Fruit fly (Drosophila melanogaster) whole organism, embryonic: ENCODE data around the gene CG18586.
A peak's percentile ranks its signal among the peaks of the same experiment; 100 is the strongest.

Experiments
- Blimp-1 ChIP-seq: fragments of 200-800 bp; sonication (Bioruptor generic); optimal IDR thresholded peaks from 3 replicates; lab custom pipeline; 2018; ENCODE audit warnings: missing biosample characterization, missing genetic modification characterization, mild to moderate bottlenecking, moderate library complexity, missing genetic modification reagents
- CG10274 ChIP-seq: fragments of 200-800 bp; sonication (Bioruptor generic); optimal IDR thresholded peaks from 3 replicates; lab custom pipeline; 2017; ENCODE audit warnings: missing biosample characterization, mild to moderate bottlenecking, missing genetic modification characterization
- CG10565 ChIP-seq: fragments of 200-800 bp; sonication (Bioruptor generic); optimal IDR thresholded peaks from 3 replicates; lab custom pipeline; 2016; ENCODE audit warnings: missing biosample characterization, mild to moderate bottlenecking, missing genetic modification characterization
- CG11504 ChIP-seq: fragments of 200-800 bp; sonication (Bioruptor generic); optimal IDR thresholded peaks from 3 replicates; lab custom pipeline; 2019; ENCODE audit warnings: missing biosample characterization, mild to moderate bottlenecking, missing genetic modification characterization, moderate library complexity
- CG12104 ChIP-seq: fragments of 200-800 bp; sonication (Bioruptor generic); optimal IDR thresholded peaks from 3 replicates; lab custom pipeline; 2016; ENCODE audit warnings: missing biosample characterization, missing genetic modification characterization
- CG12391 ChIP-seq: fragments of 200-800 bp; sonication (Bioruptor generic); optimal IDR thresholded peaks from 3 replicates; lab custom pipeline; 2018; ENCODE audit warnings: missing biosample characterization, mild to moderate bottlenecking, missing genetic modification characterization, moderate library complexity
- CG13424 ChIP-seq: fragments of 200-800 bp; sonication (Bioruptor generic); optimal IDR thresholded peaks from 2 replicates; lab custom pipeline; 2019; ENCODE audit warnings: missing biosample characterization, mild to moderate bottlenecking, missing genetic modification characterization, moderate library complexity
- CG13894 ChIP-seq: fragments of 200-800 bp; sonication (Bioruptor generic); optimal IDR thresholded peaks from 3 replicates; lab custom pipeline; 2018; ENCODE audit warnings: missing biosample characterization, mild to moderate bottlenecking, missing genetic modification characterization, moderate library complexity
- CG14014 ChIP-seq: fragments of 200-800 bp; sonication (Bioruptor generic); IDR thresholded peaks from 2 replicates; pipeline ENCODE4 v1.3.6; 2022; ENCODE audit warnings: missing biosample characterization, missing genetic modification characterization
- CG17829 ChIP-seq: fragments of 200-800 bp; optimal IDR thresholded peaks from 2 replicates; lab custom pipeline; 2019; ENCODE audit warnings: missing biosample characterization, mild to moderate bottlenecking, missing genetic modification characterization, moderate library complexity
- CG2199 ChIP-seq: fragments of 200-800 bp; sonication (Bioruptor generic); IDR thresholded peaks from 3 replicates; pipeline ENCODE4 v1.3.6; 2022; ENCODE audit warnings: missing biosample characterization, missing genetic modification characterization
- CG31365 ChIP-seq: fragments of 200-800 bp; sonication (Bioruptor generic); optimal IDR thresholded peaks from 2 replicates; lab custom pipeline; 2018; ENCODE audit warnings: missing biosample characterization, mild to moderate bottlenecking, missing genetic modification characterization
- CG3281 ChIP-seq: fragments of 200-800 bp; sonication (Bioruptor generic); optimal IDR thresholded peaks from 3 replicates; lab custom pipeline; 2017; ENCODE audit warnings: missing biosample characterization, mild to moderate bottlenecking, missing genetic modification characterization
- CG3407 ChIP-seq: fragments of 200-800 bp; sonication (Bioruptor generic); optimal IDR thresholded peaks from 2 replicates; lab custom pipeline; 2018; ENCODE audit warnings: missing biosample characterization, mild to moderate bottlenecking, missing genetic modification characterization
- CG4424 ChIP-seq: fragments of 200-800 bp; sonication (Bioruptor generic); optimal IDR thresholded peaks from 3 replicates; lab custom pipeline; 2016; ENCODE audit warnings: missing biosample characterization, missing genetic modification characterization
- CG5180 ChIP-seq: fragments of 200-800 bp; sonication (Bioruptor generic); optimal IDR thresholded peaks from 3 replicates; lab custom pipeline; 2017; ENCODE audit warnings: missing biosample characterization, missing genetic modification characterization, mild to moderate bottlenecking, moderate library complexity, missing genetic modification reagents
- CG6689 ChIP-seq: fragments of 200-800 bp; sonication (Bioruptor generic); IDR thresholded peaks from 2 replicates; pipeline ENCODE4 v1.3.6; 2022; ENCODE audit warnings: missing biosample characterization, missing genetic modification characterization
- CG7556 ChIP-seq: fragments of 200-800 bp; sonication (Bioruptor generic); optimal IDR thresholded peaks from 2 replicates; lab custom pipeline; 2017; ENCODE audit warnings: missing biosample characterization, mild to moderate bottlenecking, missing genetic modification characterization
- CG8944 ChIP-seq: fragments of 200-800 bp; sonication (Bioruptor generic); optimal IDR thresholded peaks from 3 replicates; lab custom pipeline; 2016; ENCODE audit warnings: missing biosample characterization, missing genetic modification characterization
- Drgx ChIP-seq: fragments of 200-800 bp; sonication (Bioruptor generic); IDR thresholded peaks from 2 replicates; pipeline ENCODE4 v1.3.6; 2022; ENCODE audit warnings: missing biosample characterization, missing genetic modification characterization
- E2f2 ChIP-seq: fragments of 200-800 bp; sonication (Bioruptor generic); IDR thresholded peaks from 2 replicates; pipeline ENCODE4 v1.3.6; 2022; ENCODE audit warnings: missing biosample characterization, missing genetic modification characterization
- Hr51 ChIP-seq, 2 experiments: fragments of 200-800 bp; sonication (Bioruptor generic); optimal IDR thresholded peaks; 2 replicates in 1 of 2; 3 replicates in 1 of 2; lab custom pipeline; 2016 to 2018; ENCODE audit warnings: missing biosample characterization in 2 of 2, missing genetic modification characterization in 2 of 2, mild to moderate bottlenecking in 1 of 2, moderate library complexity in 1 of 2
- Nf-YA ChIP-seq: fragments of 200-800 bp; sonication (Bioruptor generic); IDR thresholded peaks from 2 replicates; pipeline ENCODE4 v1.3.6; 2022; ENCODE audit warnings: missing biosample characterization, missing genetic modification characterization
- Spps ChIP-seq: fragments of 200-800 bp; sonication (Bioruptor generic); optimal IDR thresholded peaks from 2 replicates; lab custom pipeline; 2018; ENCODE audit warnings: missing biosample characterization, mild to moderate bottlenecking, missing genetic modification characterization
- abd-A ChIP-seq: fragments of 200-800 bp; sonication (Bioruptor generic); optimal IDR thresholded peaks from 3 replicates; lab custom pipeline; 2019; ENCODE audit warnings: missing biosample characterization, mild to moderate bottlenecking, missing genetic modification characterization, moderate library complexity
- bowl ChIP-seq: fragments of 200-800 bp; sonication (Bioruptor generic); IDR thresholded peaks from 2 replicates; pipeline ENCODE4 v1.3.6; 2022; ENCODE audit warnings: missing biosample characterization, missing genetic modification characterization
- bsh ChIP-seq, 2 experiments: fragments of 200-800 bp; sonication (Bioruptor generic); optimal IDR thresholded peaks; 2 replicates each; lab custom pipeline; 2017 to 2018; ENCODE audit warnings: mild to moderate bottlenecking in 2 of 2, missing biosample characterization in 2 of 2, missing genetic modification characterization in 2 of 2, moderate library complexity in 1 of 2
- chif ChIP-seq, 2 experiments: fragments of 200-800 bp; sonication (Bioruptor generic); optimal IDR thresholded peaks; 3 replicates each; lab custom pipeline; 2016; ENCODE audit warnings: missing biosample characterization in 2 of 2, missing genetic modification characterization in 2 of 2
- crol ChIP-seq: fragments of 200-800 bp; sonication (Bioruptor generic); IDR thresholded peaks from 2 replicates; pipeline ENCODE4 v1.3.6; 2022; ENCODE audit warnings: missing biosample characterization, missing genetic modification characterization
- dm ChIP-seq: fragments of 200-800 bp; sonication (Bioruptor generic); optimal IDR thresholded peaks from 3 replicates; lab custom pipeline; 2016; ENCODE audit warnings: missing biosample characterization, missing genetic modification characterization
- dmrt99B ChIP-seq: fragments of 200-800 bp; sonication (Bioruptor generic); optimal IDR thresholded peaks from 2 replicates; lab custom pipeline; 2018; ENCODE audit warnings: missing biosample characterization, mild to moderate bottlenecking, missing genetic modification characterization, moderate library complexity
- dpn ChIP-seq, 2 experiments: fragments of 200-800 bp; sonication (Bioruptor generic); optimal IDR thresholded peaks; 3 replicates each; lab custom pipeline; 2016; ENCODE audit warnings: missing biosample characterization in 2 of 2, missing genetic modification characterization in 2 of 2
- exex ChIP-seq: fragments of 200-800 bp; sonication (Bioruptor generic); optimal IDR thresholded peaks from 4 replicates; lab custom pipeline; 2018; ENCODE audit warnings: missing biosample characterization, mild to moderate bottlenecking, missing genetic modification characterization, moderate library complexity
- fu2 ChIP-seq: fragments of 200-800 bp; sonication (Bioruptor generic); optimal IDR thresholded peaks from 2 replicates; lab custom pipeline; 2016; ENCODE audit warnings: missing biosample characterization, missing genetic modification characterization
- gem ChIP-seq: fragments of 200-800 bp; sonication (Bioruptor generic); optimal IDR thresholded peaks from 2 replicates; lab custom pipeline; 2019; ENCODE audit warnings: missing biosample characterization, mild to moderate bottlenecking, missing genetic modification characterization, moderate library complexity
- gsb-n ChIP-seq: fragments of 200-800 bp; sonication (Bioruptor generic); optimal IDR thresholded peaks from 3 replicates; lab custom pipeline; 2018; ENCODE audit warnings: missing biosample characterization, mild to moderate bottlenecking, missing genetic modification characterization
- hbn ChIP-seq: fragments of 200-800 bp; sonication (Bioruptor generic); IDR thresholded peaks from 2 replicates; pipeline ENCODE4 v1.3.6; 2022; ENCODE audit warnings: missing biosample characterization, missing genetic modification characterization; ENCODE audit not compliant: partially characterized antibody
- ken ChIP-seq: fragments of 200-800 bp; sonication (Bioruptor generic); IDR thresholded peaks from 3 replicates; pipeline ENCODE4 v1.3.6; 2022; ENCODE audit warnings: missing biosample characterization, missing genetic modification characterization
- pita ChIP-seq: fragments of 200-800 bp; sonication (Bioruptor generic); optimal IDR thresholded peaks from 2 replicates; lab custom pipeline; 2017; ENCODE audit warnings: missing biosample characterization, mild to moderate bottlenecking, missing genetic modification characterization
- row ChIP-seq: fragments of 200-800 bp; sonication (Bioruptor generic); IDR thresholded peaks from 3 replicates; pipeline ENCODE4 v1.3.6; 2022; ENCODE audit warnings: missing biosample characterization, missing genetic modification characterization
- run ChIP-seq: fragments of 200-800 bp; sonication (Bioruptor generic); optimal IDR thresholded peaks from 3 replicates; lab custom pipeline; 2018; ENCODE audit warnings: missing biosample characterization, mild to moderate bottlenecking, missing genetic modification characterization
- sens ChIP-seq: fragments of 200-800 bp; sonication (Bioruptor generic); peaks from one replicate; lab custom pipeline; 2016; ENCODE audit warnings: missing biosample characterization, missing genetic modification characterization
- slp2 ChIP-seq: fragments of 200-800 bp; sonication (Bioruptor generic); optimal IDR thresholded peaks from 2 replicates; lab custom pipeline; 2016; ENCODE audit warnings: missing biosample characterization, missing genetic modification characterization
- sr ChIP-seq: fragments of 200-800 bp; sonication (Bioruptor generic); IDR thresholded peaks from 3 replicates; pipeline ENCODE4 v1.3.6; 2022; ENCODE audit warnings: missing biosample characterization, missing genetic modification characterization
- tgo ChIP-seq: fragments of 200-800 bp; sonication (Bioruptor generic); IDR thresholded peaks from 3 replicates; pipeline ENCODE4 v1.3.6; 2022; ENCODE audit warnings: missing biosample characterization, missing genetic modification characterization
- trem ChIP-seq: fragments of 200-800 bp; optimal IDR thresholded peaks from 3 replicates; lab custom pipeline; 2019; ENCODE audit warnings: missing biosample characterization, mild to moderate bottlenecking, missing genetic modification characterization, moderate library complexity
- ttk ChIP-seq: fragments of 200-800 bp; sonication (Bioruptor generic); IDR thresholded peaks from 2 replicates; pipeline ENCODE4 v2.1.2; 2022; ENCODE audit warnings: missing biosample characterization, missing genetic modification characterization
- z ChIP-seq: fragments of 200-800 bp; sonication (Bioruptor generic); IDR thresholded peaks from 3 replicates; pipeline ENCODE4 v1.3.6; 2022; ENCODE audit warnings: missing biosample characterization, missing genetic modification characterization
- zfh1 ChIP-seq: fragments of 200-800 bp; sonication (Bioruptor generic); IDR thresholded peaks from 3 replicates; pipeline ENCODE4 v1.3.6; 2022; ENCODE audit warnings: missing biosample characterization, missing genetic modification characterization

The CG18586 gene

DNA sequence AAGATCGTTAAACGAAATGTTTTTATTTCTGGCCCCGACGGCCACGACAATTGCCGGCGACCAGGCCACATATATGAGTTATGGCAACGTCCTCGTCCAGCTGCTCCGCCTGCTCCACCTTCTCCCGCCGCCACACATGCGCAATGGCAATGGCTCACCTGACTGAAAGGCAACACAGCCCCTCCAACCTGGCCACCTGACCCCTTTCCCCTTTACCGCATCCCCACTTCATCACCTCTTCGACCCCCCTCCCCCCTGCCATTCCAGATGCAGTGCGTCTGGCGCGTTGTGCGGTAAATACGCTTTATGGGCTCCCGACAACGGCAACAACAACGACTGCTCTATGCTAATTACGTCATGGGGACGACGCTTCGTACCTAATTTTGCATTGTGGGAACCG, 39.4 kb upstream of the CG18586 start:
- TF ChIP-seq CG11504 (peak; percentile 69), abd-A (tag; lab: Kevin White, UChicago) (no peak), CG10565 (GFP tag; lab: Kevin White, UChicago) (no peak), crol (GFP tag; lab: Robert Waterston, UW) (peak; percentile 64)
- TF ChIP-seq, all 482 proteins: peak for 2

DNA sequence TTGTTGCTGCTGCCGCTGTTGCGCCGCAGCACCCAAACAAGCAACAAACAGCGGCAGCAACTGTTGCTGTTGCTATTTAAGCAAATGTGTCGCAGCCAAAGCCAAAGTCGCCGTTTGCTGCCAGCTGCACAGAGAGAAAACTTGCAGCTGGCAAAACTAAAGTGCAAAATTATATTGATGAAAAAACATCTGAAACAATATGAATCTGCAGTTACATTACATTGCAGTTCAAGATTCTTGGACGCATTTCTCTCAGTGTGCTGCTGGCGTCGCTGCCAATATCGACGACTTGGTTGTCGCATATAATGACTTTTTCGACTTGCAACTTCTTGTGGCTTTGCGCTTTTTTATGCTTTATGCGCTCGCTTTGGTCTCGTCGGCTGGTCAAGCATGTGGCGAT, 38.9 kb upstream of the CG18586 start:
- TF ChIP-seq CG2199 (GFP tag; lab: Robert Waterston, UW) (no peak), CG10274 (no peak), CG5180 (GFP tag; lab: Kevin White, UChicago) (no peak), Hr51 (GFP tag; optimal IDR thresholded peaks at IDR 0.05; lab: Kevin White, UChicago) (peak in 1 of 2 experiments; percentile 4), Spps (tag; lab: Kevin White, UChicago) (no peak), CG3407 (GFP tag; lab: Kevin White, UChicago) (no peak), CG8944 (GFP tag; lab: Kevin White, UChicago) (peak; percentile 26), dmrt99B (peak; percentile 24), slp2 (GFP tag; lab: Kevin White, UChicago) (no peak), Drgx (GFP tag; lab: Robert Waterston, UW) (peak; percentile 96), sens (GFP tag; lab: Kevin White, UChicago) (peak; percentile 63), sr (no peak), zfh1 (0 out of 3 replicates have a peak, but pooled peaks have one; percentile 25), dpn (GFP tag; optimal IDR thresholded peaks at IDR 0.05; lab: Kevin White, UChicago) (peak in 1 of 2 experiments; percentile 33), Nf-YA (no peak), CG7556 (GFP tag; lab: Kevin White, UChicago) (no peak), gem (peak; percentile 31), CG13894 (tag; lab: Kevin White, UChicago) (no peak), dm (GFP tag; lab: Kevin White, UChicago) (no peak), E2f2 (GFP tag; lab: Robert Waterston, UW) (no peak), CG13424 (tag; lab: Kevin White, UChicago) (no peak), CG31365 (tag; lab: Kevin White, UChicago) (no peak), tgo (GFP tag; lab: Robert Waterston, UW) (peak; percentile 31; the same call in 1 of the 3 replicates), CG12104 (GFP tag; lab: Kevin White, UChicago) (no peak), run (tag; lab: Kevin White, UChicago) (no peak), CG12391 (peak; percentile 8), CG3281 (GFP tag; lab: Kevin White, UChicago) (no peak), chif (GFP tag; optimal IDR thresholded peaks at IDR 0.05; lab: Kevin White, UChicago) (peak; percentile 39 to 42), exex (tag; lab: Kevin White, UChicago) (no peak), bowl (GFP tag; lab: Robert Waterston, UW) (no peak), gsb-n (no peak), CG17829 (no peak), hbn (GFP tag; lab: Robert Waterston, UW) (no peak), row (GFP tag; lab: Robert Waterston, UW) (peak; percentile 43), z (GFP tag; lab: Robert Waterston, UW) (no peak), CG14014 (GFP tag; lab: Robert Waterston, UW) (no peak), trem (no peak), Blimp-1 (GFP tag; lab: Kevin White, UChicago) (peak; percentile 16), CG4424 (GFP tag; lab: Kevin White, UChicago) (no peak), bsh (GFP tag; optimal IDR thresholded peaks at IDR 0.05; lab: Kevin White, UChicago) (peak; percentile 58 to 79), pita (GFP tag; lab: Kevin White, UChicago) (no peak), fu2 (GFP tag; lab: Kevin White, UChicago) (no peak), ttk (GFP tag; lab: Robert Waterston, UW) (peak; percentile 11; the same call in 1 of the 2 replicates), CG6689 (peak; percentile 32; the same call in 1 of the 2 replicates), ken (peak; percentile 51; the same call in 1 of the 3 replicates)
